Fruit fly (Drosophila melanogaster): ENCODE measurements around the gene NK7.1.

- TF ChIP-seq cnc (optimal IDR thresholded peaks at IDR 0.05) (no peak), cic (GFP tag; optimal IDR thresholded peaks at IDR 0.05) (no peak), Hr96 (GFP tag; optimal IDR thresholded peaks at IDR 0.05) (no peak), CG7101 (tag; optimal IDR thresholded peaks at IDR 0.05) (peak; percentile 33), CG7045 (GFP tag; optimal IDR thresholded peaks at IDR 0.05) (peak; percentile 2), CG1620 (GFP tag; optimal IDR thresholded peaks at IDR 0.05) (peak; percentile 43), bab1 (GFP tag; optimal IDR thresholded peaks at IDR 0.05) (no peak), Crg-1 (GFP tag; optimal IDR thresholded peaks at IDR 0.05) (no peak), CG33017 (tag; optimal IDR thresholded peaks at IDR 0.05) (no peak), CG12768 (GFP tag; optimal IDR thresholded peaks at IDR 0.05) (peak; percentile 51), Mnt (GFP tag; optimal IDR thresholded peaks at IDR 0.05) (no peak), CG14711 (tag; optimal IDR thresholded peaks at IDR 0.05) (peak; percentile 22), toe (GFP tag; optimal IDR thresholded peaks at IDR 0.05) (no peak), ovo (GFP tag; optimal IDR thresholded peaks at IDR 0.05) (no peak)
Observed at dm6 chr3R:14308801-14309217, 63.9 kb downstream of the NK7.1 start, which contains the start of gene Polr2I.

Measured in whole organism, adult.